Fruit fly (Drosophila melanogaster) whole organism, wandering third instar larva: Measurements from ENCODE around the gene ttk.

ENCODE experiments used
- Abd-B ChIP-seq: fragments of >200 bp; optimal IDR thresholded peaks from 2 replicates; lab custom pipeline; 2017; ENCODE audit warnings: missing biosample characterization, missing genetic modification characterization
- CG32264 ChIP-seq: fragments of 200-800 bp; sonication (Bioruptor generic); optimal IDR thresholded peaks from 2 replicates; lab custom pipeline; 2016; ENCODE audit warnings: missing biosample characterization, missing genetic modification characterization
- CG9705 ChIP-seq: fragments of 200-800 bp; sonication (Bioruptor generic); optimal IDR thresholded peaks from 2 replicates; lab custom pipeline; 2018; ENCODE audit warnings: missing biosample characterization, mild to moderate bottlenecking, missing genetic modification characterization
- CrebA ChIP-seq: fragments of 200-800 bp; sonication (Bioruptor generic); optimal IDR thresholded peaks from 2 replicates; lab custom pipeline; 2016; ENCODE audit warnings: missing biosample characterization, mild to moderate bottlenecking, missing genetic modification characterization, borderline replicate concordance
- Dfd ChIP-seq: fragments of >200 bp; optimal IDR thresholded peaks from 2 replicates; lab custom pipeline; 2017; ENCODE audit warnings: missing biosample characterization, missing genetic modification characterization
- GATAd ChIP-seq: sonication (Bioruptor generic); optimal IDR thresholded peaks from 2 replicates; lab custom pipeline; 2016; ENCODE audit warnings: missing biosample characterization, missing genetic modification characterization
- HLH106 ChIP-seq: fragments of 200-800 bp; optimal IDR thresholded peaks from 3 replicates; lab custom pipeline; 2019; ENCODE audit warnings: missing biosample characterization, mild to moderate bottlenecking, missing genetic modification characterization, moderate library complexity
- Hnf4 ChIP-seq: fragments of 200-800 bp; sonication (Bioruptor generic); optimal IDR thresholded peaks from 2 replicates; lab custom pipeline; 2016; ENCODE audit warnings: missing biosample characterization, mild to moderate bottlenecking, missing genetic modification characterization
- Hr78 ChIP-seq: fragments of >200 bp; optimal IDR thresholded peaks from 2 replicates; lab custom pipeline; 2017; ENCODE audit warnings: missing biosample characterization, missing genetic modification characterization
- Hr83 ChIP-seq: fragments of 200-300 bp; sonication (Bioruptor generic); optimal IDR thresholded peaks from 2 replicates; lab custom pipeline; 2016; ENCODE audit warnings: missing biosample characterization, mild to moderate bottlenecking, missing genetic modification characterization, moderate library complexity; ENCODE audit not compliant: poor library complexity, severe bottlenecking
- Jra ChIP-seq: sonication (Bioruptor generic); optimal IDR thresholded peaks from 2 replicates; lab custom pipeline; 2016; ENCODE audit warnings: missing biosample characterization, missing genetic modification characterization
- Mio ChIP-seq: sonication (Bioruptor generic); optimal IDR thresholded peaks from 2 replicates; lab custom pipeline; 2016; ENCODE audit warnings: missing biosample characterization, missing genetic modification characterization
- Myc ChIP-seq: fragments of >200 bp; optimal IDR thresholded peaks from 2 replicates; lab custom pipeline; 2017
- N ChIP-seq: fragments of >200 bp; optimal IDR thresholded peaks from 2 replicates; lab custom pipeline; 2018; ENCODE audit warnings: missing biosample characterization, missing external identifiers, missing genetic modification characterization
- OdsH ChIP-seq: fragments of 200-800 bp; sonication (Bioruptor generic); optimal IDR thresholded peaks from 2 replicates; lab custom pipeline; 2016; ENCODE audit warnings: missing biosample characterization, mild to moderate bottlenecking, missing genetic modification characterization
- Rel ChIP-seq, 2 experiments: fragments of 200-800 bp; sonication (Bioruptor generic) in 1 of 2; optimal IDR thresholded peaks; 2 replicates in 1 of 2; 3 replicates in 1 of 2; lab custom pipeline; 2016 to 2019; ENCODE audit warnings: mild to moderate bottlenecking in 2 of 2, missing biosample characterization in 2 of 2, missing genetic modification characterization in 2 of 2, moderate library complexity in 1 of 2
- Sp1 ChIP-seq: fragments of 200-800 bp; sonication (Bioruptor generic); optimal IDR thresholded peaks from 3 replicates; lab custom pipeline; 2019; ENCODE audit warnings: missing biosample characterization, mild to moderate bottlenecking, missing genetic modification characterization, moderate library complexity
- Vsx2 ChIP-seq: fragments of 200-300, 225-300 bp; sonication (Bioruptor generic); optimal IDR thresholded peaks from 2 replicates; lab custom pipeline; 2018; ENCODE audit warnings: missing biosample characterization, missing genetic modification characterization; ENCODE audit not compliant: partially characterized antibody
- br ChIP-seq: fragments of 200-800 bp; sonication (Bioruptor generic); optimal IDR thresholded peaks from 2 replicates; lab custom pipeline; 2016; ENCODE audit warnings: missing biosample characterization, missing genetic modification characterization
- brk ChIP-seq: fragments of 200-800 bp; sonication (Bioruptor generic); optimal IDR thresholded peaks from 2 replicates; lab custom pipeline; 2016; ENCODE audit warnings: missing biosample characterization, mild to moderate bottlenecking, missing genetic modification characterization
- dl ChIP-seq, 2 experiments: fragments of 175-275, 200-275 bp in 1 of 2; fragments of 200-275 bp in 1 of 2; sonication (Bioruptor generic); optimal IDR thresholded peaks; lab custom pipeline; 2018; ENCODE audit warnings: mild to moderate bottlenecking in 2 of 2, missing biosample characterization in 2 of 2, missing genetic modification characterization in 2 of 2, moderate library complexity in 2 of 2; ENCODE audit not compliant: partially characterized antibody in 2 of 2, insufficient read depth in 1 of 2
- dmrt93B ChIP-seq: fragments of 200-800 bp; sonication (Bioruptor generic); optimal IDR thresholded peaks from 2 replicates; lab custom pipeline; 2018; ENCODE audit warnings: missing biosample characterization, mild to moderate bottlenecking, missing genetic modification characterization
- dsf ChIP-seq: sonication (Bioruptor generic); optimal IDR thresholded peaks from 2 replicates; lab custom pipeline; 2016; ENCODE audit warnings: missing biosample characterization, missing genetic modification characterization, borderline replicate concordance
- ey ChIP-seq: fragments of 200-800 bp; sonication (Bioruptor generic); optimal IDR thresholded peaks from 2 replicates; lab custom pipeline; 2016; ENCODE audit warnings: missing biosample characterization, missing genetic modification characterization
- foxo ChIP-seq, 2 experiments: fragments of 200-800 bp; sonication (Bioruptor generic); optimal IDR thresholded peaks; 2 replicates in 1 of 2; 3 replicates in 1 of 2; lab custom pipeline; 2016 to 2017; ENCODE audit warnings: missing biosample characterization in 2 of 2, missing genetic modification characterization in 2 of 2
- fru ChIP-seq: fragments of 200-800 bp; sonication (Bioruptor generic); optimal IDR thresholded peaks from 3 replicates; lab custom pipeline; 2016; ENCODE audit warnings: missing biosample characterization, mild to moderate bottlenecking, missing genetic modification characterization
- h ChIP-seq: fragments of 200-800 bp; sonication (Bioruptor generic); optimal IDR thresholded peaks from 3 replicates; lab custom pipeline; 2016; ENCODE audit warnings: missing biosample characterization, mild to moderate bottlenecking, missing genetic modification characterization
- jim ChIP-seq: fragments of 175-275, 200-325 bp; sonication (Bioruptor generic); optimal IDR thresholded peaks from 2 replicates; lab custom pipeline; 2016; ENCODE audit warnings: missing biosample characterization, mild to moderate bottlenecking, missing genetic modification characterization
- lola ChIP-seq: fragments of >200 bp; optimal IDR thresholded peaks from 2 replicates; lab custom pipeline; 2017; ENCODE audit warnings: missing biosample characterization, missing genetic modification characterization
- psq ChIP-seq: fragments of 200-800 bp; sonication (Bioruptor generic); optimal IDR thresholded peaks from 3 replicates; lab custom pipeline; 2017; ENCODE audit warnings: missing biosample characterization, mild to moderate bottlenecking, missing genetic modification characterization, moderate library complexity
- rgr ChIP-seq: fragments of 200-800 bp; sonication (Bioruptor generic); optimal IDR thresholded peaks from 3 replicates; lab custom pipeline; 2016; ENCODE audit warnings: missing biosample characterization, mild to moderate bottlenecking, missing genetic modification characterization
- sage ChIP-seq: fragments of 200-800 bp; sonication (Bioruptor generic); optimal IDR thresholded peaks from 2 replicates; lab custom pipeline; 2016; ENCODE audit warnings: missing biosample characterization, mild to moderate bottlenecking, missing genetic modification characterization
- sv ChIP-seq: fragments of 200-800 bp; sonication (Bioruptor generic); optimal IDR thresholded peaks from 3 replicates; lab custom pipeline; 2016; ENCODE audit warnings: missing biosample characterization, missing genetic modification characterization
- tai ChIP-seq: sonication (Bioruptor generic); optimal IDR thresholded peaks from 2 replicates; lab custom pipeline; 2016; ENCODE audit warnings: missing biosample characterization, missing genetic modification characterization
- usp ChIP-seq: fragments of >200 bp; optimal IDR thresholded peaks from 2 replicates; lab custom pipeline; 2017; ENCODE audit warnings: missing biosample characterization, missing genetic modification characterization
- woc ChIP-seq: sonication (Bioruptor generic); optimal IDR thresholded peaks from 2 replicates; lab custom pipeline; 2016; ENCODE audit warnings: missing biosample characterization, mild to moderate bottlenecking, missing genetic modification characterization

The ttk gene

dm6 chr3R:31686692-31687351, 26.8 kb upstream of the ttk start:
- TF ChIP-seq N (GFP tag; lab: Kevin White, UChicago) = no peak
- TF ChIP-seq Hr83 (GFP tag; lab: Kevin White, UChicago) = no peak
- TF ChIP-seq tai = peak; percentile 57
- TF ChIP-seq dl (GFP tag; optimal IDR thresholded peaks at IDR 0.05; lab: Kevin White, UChicago; ENCODE audit: insufficient read depth in 1 of 2, partially characterized antibody in 2 of 2) = no peak
- no peak for TF ChIP-seq Rel (GFP tag; optimal IDR thresholded peaks at IDR 0.05; lab: Kevin White, UChicago)
- TF ChIP-seq Rel (tag; optimal IDR thresholded peaks at IDR 0.05; lab: Kevin White, UChicago) = peak; percentile 61
- TF ChIP-seq foxo (GFP tag; optimal IDR thresholded peaks at IDR 0.05; lab: Kevin White, UChicago) = peak in 1 of 2 experiments; percentile 91
- TF ChIP-seq OdsH = peak; percentile 84
- peak; percentile 83 for TF ChIP-seq rgr (GFP tag; lab: Kevin White, UChicago)
- no peak for TF ChIP-seq jim (GFP tag; lab: Kevin White, UChicago)
- TF ChIP-seq sv (GFP tag; lab: Kevin White, UChicago) = peak; percentile 81
- peak; percentile 92 for TF ChIP-seq fru (GFP tag; lab: Kevin White, UChicago)
- TF ChIP-seq CG9705 (GFP tag; lab: Kevin White, UChicago) = peak; percentile 79
- TF ChIP-seq HLH106 = peak; percentile 85
- peak; percentile 84 for TF ChIP-seq sage (GFP tag; lab: Kevin White, UChicago)
- no peak for TF ChIP-seq usp (GFP tag; lab: Kevin White, UChicago)
- TF ChIP-seq dmrt93B = peak; percentile 70
- peak; percentile 63 for TF ChIP-seq woc (GFP tag; lab: Kevin White, UChicago)
- peak; percentile 90 for TF ChIP-seq h (GFP tag; lab: Kevin White, UChicago)
- peak; percentile 84 for TF ChIP-seq Hnf4 (GFP tag; lab: Kevin White, UChicago)
- TF ChIP-seq brk = peak; percentile 59
- TF ChIP-seq lola (GFP tag; lab: Kevin White, UChicago) = no peak
- TF ChIP-seq Sp1 = peak; percentile 89
- no peak for TF ChIP-seq Myc (lab: Kevin White, UChicago)
- peak; percentile 87 for TF ChIP-seq ey (GFP tag; lab: Kevin White, UChicago)
- peak; percentile 83 for TF ChIP-seq br (GFP tag; lab: Kevin White, UChicago)
- peak; percentile 79 for TF ChIP-seq psq
- peak; percentile 65 for TF ChIP-seq Jra (GFP tag; lab: Kevin White, UChicago)

dm6 chr3R:31687782-31688181, 25.9 kb upstream of the ttk start:
- no peak for TF ChIP-seq jim (GFP tag; lab: Kevin White, UChicago)
- TF ChIP-seq ey (GFP tag; lab: Kevin White, UChicago) = peak; percentile 10
- no peak for TF ChIP-seq Abd-B (GFP tag; lab: Kevin White, UChicago)
- TF ChIP-seq OdsH = no peak
- peak in 1 of 2 experiments; percentile 21 for TF ChIP-seq foxo (GFP tag; optimal IDR thresholded peaks at IDR 0.05; lab: Kevin White, UChicago)
- TF ChIP-seq GATAd = no peak
- no peak for TF ChIP-seq sage (GFP tag; lab: Kevin White, UChicago)
- TF ChIP-seq Jra (GFP tag; lab: Kevin White, UChicago) = no peak
- TF ChIP-seq Vsx2 = no peak
- no peak for TF ChIP-seq rgr (GFP tag; lab: Kevin White, UChicago)
- TF ChIP-seq Dfd (GFP tag; lab: Kevin White, UChicago) = no peak
- TF ChIP-seq h (GFP tag; lab: Kevin White, UChicago) = peak; percentile 29
- TF ChIP-seq fru (GFP tag; lab: Kevin White, UChicago) = peak; percentile 21

- no peak for TF ChIP-seq lola (GFP tag; lab: Kevin White, UChicago)
- TF ChIP-seq CG32264 = no peak
- TF ChIP-seq br (GFP tag; lab: Kevin White, UChicago) = peak; percentile 24
- TF ChIP-seq woc (GFP tag; lab: Kevin White, UChicago) = no peak
- peak; percentile 2 for TF ChIP-seq rgr (GFP tag; lab: Kevin White, UChicago)
- peak; percentile 4 for TF ChIP-seq Hnf4 (GFP tag; lab: Kevin White, UChicago)
- TF ChIP-seq Mio (GFP tag; lab: Kevin White, UChicago) = no peak
- peak; percentile 34 for TF ChIP-seq h (GFP tag; lab: Kevin White, UChicago)
- peak; percentile 31 for TF ChIP-seq fru (GFP tag; lab: Kevin White, UChicago)
- TF ChIP-seq jim (GFP tag; lab: Kevin White, UChicago) = no peak
- TF ChIP-seq dsf (GFP tag; lab: Kevin White, UChicago) = no peak
- TF ChIP-seq OdsH = peak; percentile 3
- no peak for TF ChIP-seq N (GFP tag; lab: Kevin White, UChicago)
- peak; percentile 90 to 92 for TF ChIP-seq dl (GFP tag; optimal IDR thresholded peaks at IDR 0.05; lab: Kevin White, UChicago; ENCODE audit: insufficient read depth in 1 of 2, partially characterized antibody in 2 of 2)
- no peak for TF ChIP-seq brk
- TF ChIP-seq psq = peak; percentile 28
- TF ChIP-seq Abd-B (GFP tag; lab: Kevin White, UChicago) = no peak
- TF ChIP-seq CG9705 (GFP tag; lab: Kevin White, UChicago) = no peak
- TF ChIP-seq Hr83 (GFP tag; lab: Kevin White, UChicago) = no peak
- TF ChIP-seq GATAd = no peak
- TF ChIP-seq Myc (lab: Kevin White, UChicago) = no peak
- no peak for TF ChIP-seq Vsx2
- no peak for TF ChIP-seq usp (GFP tag; lab: Kevin White, UChicago)
- TF ChIP-seq HLH106 = peak; percentile 47
- TF ChIP-seq Hr78 (GFP tag; lab: Kevin White, UChicago) = no peak
- TF ChIP-seq CrebA (GFP tag; lab: Kevin White, UChicago) = peak; percentile 62
- no peak for TF ChIP-seq dmrt93B
- no peak for TF ChIP-seq tai
- no peak for TF ChIP-seq Rel (GFP tag; optimal IDR thresholded peaks at IDR 0.05; lab: Kevin White, UChicago)
- peak; percentile 79 for TF ChIP-seq Rel (tag; optimal IDR thresholded peaks at IDR 0.05; lab: Kevin White, UChicago)
- TF ChIP-seq Jra (GFP tag; lab: Kevin White, UChicago) = no peak
- TF ChIP-seq sv (GFP tag; lab: Kevin White, UChicago) = no peak
Measured at dm6 chr3R:31688671-31689642, 24.7 kb upstream of the ttk start.
